Worm (Caenorhabditis elegans) whole organism, L4 larva: ENCODE results near the gene Y60A3A.23.

Source experiments
- aha-1 ChIP-seq: fragments of 150-350 bp; peaks from one replicate; lab custom pipeline; 2014; ENCODE audit warnings: missing biosample characterization, missing genetic modification characterization
- daf-12 ChIP-seq: fragments of 150-350 bp; optimal IDR thresholded peaks from 2 replicates; lab custom pipeline; 2014; ENCODE audit warnings: missing biosample characterization, missing genetic modification reagents, missing genetic modification characterization
- daf-16 ChIP-seq, 3 experiments: sonication (generic microtip); optimal IDR thresholded peaks; 2 replicates each; lab custom pipeline; 2016 to 2017; ENCODE audit warnings: missing genetic modification characterization in 3 of 3, missing genetic modification reagents in 3 of 3, mild to moderate bottlenecking in 2 of 3, missing compliant biosample characterization in 2 of 3, missing biosample characterization in 1 of 3, moderate library complexity in 1 of 3
- dmd-6 ChIP-seq: fragments of 200-800 bp; sonication (Bioruptor generic); IDR thresholded peaks from 2 replicates; pipeline ENCODE4 v1.3.6; 2022; ENCODE audit warnings: missing genetic modification reagents, missing genetic modification characterization, missing compliant biosample characterization
- lin-13 ChIP-seq: fragments of 150-350 bp; optimal IDR thresholded peaks from 2 replicates; lab custom pipeline; 2014; ENCODE audit warnings: missing biosample characterization, missing genetic modification reagents, missing genetic modification characterization
- lsy-2 ChIP-seq, 2 experiments: fragments of 150-350 bp in 1 of 2; sonication (generic microtip) in 1 of 2; optimal IDR thresholded peaks; 2 replicates each; lab custom pipeline; 2014 to 2017; ENCODE audit warnings: missing biosample characterization in 2 of 2, missing genetic modification characterization in 2 of 2
- nhr-77 ChIP-seq: fragments of 150-350 bp; optimal IDR thresholded peaks from 2 replicates; lab custom pipeline; 2014; ENCODE audit warnings: missing biosample characterization, missing genetic modification characterization
- pqm-1 ChIP-seq: sonication (generic microtip); optimal IDR thresholded peaks from 2 replicates; lab custom pipeline; 2017; ENCODE audit warnings: missing biosample characterization, missing genetic modification characterization

Gene Y60A3A.23

DNA sequence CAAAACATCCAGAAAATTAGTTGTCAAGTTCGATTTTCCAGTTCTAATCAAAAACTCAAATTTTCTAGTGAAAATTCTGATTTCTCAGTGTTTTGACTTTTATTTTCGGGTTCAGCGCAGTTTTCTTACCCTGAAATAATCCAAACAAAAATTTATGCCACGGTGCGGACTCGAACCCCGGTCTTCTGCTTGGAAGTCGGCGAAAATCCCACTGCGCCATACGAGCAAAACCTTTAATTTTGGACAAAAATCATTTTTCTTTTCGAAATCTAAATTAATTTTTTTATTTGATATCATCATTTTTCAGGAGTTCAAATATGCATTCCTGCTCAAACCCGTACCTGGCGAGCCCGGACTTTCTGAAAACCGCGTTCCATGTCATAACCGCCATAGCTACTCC, 41.5 kb downstream of the Y60A3A.23 start, which contains the start of gene srh-233:
srh-233 (plus strand) TSS at position 301 of the 400 bp plus-strand sequence.
- no peak for TF ChIP-seq daf-12 (tag; lab: Kevin White, UChicago)
- peak; percentile 5 for TF ChIP-seq aha-1 (tag; lab: Kevin White, UChicago)
- TF ChIP-seq dmd-6 (GFP tag; lab: Robert Waterston, UW), result no peak
- TF ChIP-seq nhr-77, result no peak
- TF ChIP-seq lin-13 (GFP tag; lab: Kevin White, UChicago), result no peak
- no peak for TF ChIP-seq pqm-1 (tag; lab: Kevin White, UChicago)
- no peak for TF ChIP-seq daf-16 (GFP tag; optimal IDR thresholded peaks at IDR 0.05; lab: Kevin White, UChicago)
- TF ChIP-seq daf-16 (tag; optimal IDR thresholded peaks at IDR 0.05; lab: Kevin White, UChicago), result no peak
- no peak for TF ChIP-seq lsy-2 (tag; optimal IDR thresholded peaks at IDR 0.05; lab: Kevin White, UChicago)
